Worm (Caenorhabditis elegans) whole organism, L4 larva: ENCODE results near the gene F41H10.3.

Source experiments
- F37D6.2 ChIP-seq: sonication (generic microtip); optimal IDR thresholded peaks from 2 replicates; lab custom pipeline; 2016; ENCODE audit warnings: mild to moderate bottlenecking, missing genetic modification characterization, missing compliant biosample characterization
- ceh-20 ChIP-seq: fragments of 200-800 bp; sonication (Bioruptor generic); IDR thresholded peaks from 2 replicates; pipeline ENCODE4 v1.3.6; 2022; ENCODE audit warnings: missing genetic modification reagents, missing genetic modification characterization, missing compliant biosample characterization
- dmd-8 ChIP-seq: fragments of 200-800 bp; sonication (Bioruptor generic); IDR thresholded peaks from 2 replicates; pipeline ENCODE4 v1.3.6; 2022; ENCODE audit warnings: missing genetic modification characterization, missing compliant biosample characterization
- dpl-1 ChIP-seq: fragments of 150-350 bp; optimal IDR thresholded peaks from 2 replicates; lab custom pipeline; 2014; ENCODE audit warnings: missing biosample characterization, missing genetic modification reagents, missing genetic modification characterization
- egl-27 ChIP-seq: sonication (generic microtip); optimal IDR thresholded peaks from 3 replicates; lab custom pipeline; 2017; ENCODE audit warnings: missing biosample characterization, missing genetic modification reagents, missing genetic modification characterization
- nhr-42 ChIP-seq: fragments of 200-800 bp; sonication (Bioruptor generic); IDR thresholded peaks from 2 replicates; pipeline ENCODE4 v1.3.6; 2022; ENCODE audit warnings: missing genetic modification characterization, missing compliant biosample characterization
- rbr-2 ChIP-seq: sonication (generic microtip); optimal IDR thresholded peaks from 2 replicates; lab custom pipeline; 2016; ENCODE audit warnings: missing genotype, missing genetic modification characterization, missing compliant biosample characterization
- skn-1 ChIP-seq: fragments of 150-350 bp; optimal IDR thresholded peaks from 2 replicates; lab custom pipeline; 2014; ENCODE audit warnings: missing biosample characterization, missing genetic modification characterization
- unc-62 ChIP-seq, 3 experiments: fragments of 150-350 bp in 1 of 3; sonication (generic microtip); optimal IDR thresholded peaks in 2 of 3; peaks in 1 of 3; 1 replicate in 1 of 3; 2 replicates in 2 of 3; lab custom pipeline; 2014 to 2017; ENCODE audit warnings: missing biosample characterization in 3 of 3, missing genetic modification characterization in 3 of 3, missing genetic modification reagents in 3 of 3, missing genotype in 1 of 3
- ztf-11 ChIP-seq: fragments of 150-350 bp; optimal IDR thresholded peaks from 2 replicates; lab custom pipeline; 2014; ENCODE audit warnings: missing biosample characterization, missing genetic modification characterization

DNA sequence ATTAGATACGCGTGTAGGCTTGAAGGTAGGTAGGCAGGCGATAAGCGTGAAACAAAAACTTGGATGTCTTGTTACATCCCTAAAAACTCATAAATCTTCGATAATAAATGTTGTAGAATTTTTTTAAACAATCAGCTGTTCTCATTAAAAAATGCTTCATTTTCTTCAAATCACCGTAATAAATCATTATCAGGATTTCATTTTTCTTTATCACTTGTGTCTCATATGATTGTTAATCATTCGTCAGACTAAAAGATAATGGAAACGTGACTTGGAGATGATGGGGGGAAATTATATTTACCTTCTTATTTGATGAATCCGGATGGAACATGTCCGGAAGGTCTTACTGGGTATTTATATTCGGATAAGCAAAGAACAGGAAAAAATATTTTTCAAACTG, 36.1 kb upstream of the F41H10.3 start:
- TF ChIP-seq dpl-1 (GFP tag; lab: Kevin White, UChicago) (no peak), skn-1 (tag; lab: Kevin White, UChicago) (no peak), dmd-8 (no peak), F37D6.2 (tag; lab: Kevin White, UChicago) (no peak), unc-62 (GFP tag; optimal IDR thresholded peaks at IDR 0.05 in 1 of 2; lab: Kevin White, UChicago) (no peak), unc-62 (tag; optimal IDR thresholded peaks at IDR 0.05; lab: Kevin White, UChicago) (no peak), nhr-42 (no peak), egl-27 (tag; lab: Kevin White, UChicago) (no peak), rbr-2 (no peak), ztf-11 (no peak), ceh-20 (GFP tag; lab: Robert Waterston, UW) (peak; percentile 31; the same call in 1 of the 2 replicates)
